Fruit fly (Drosophila melanogaster) whole organism, embryonic: ENCODE measurements around the gene CG18258.

ENCODE experiments used
- Asciz ChIP-seq: fragments of 200-800 bp; sonication (Bioruptor generic); optimal IDR thresholded peaks from 2 replicates; lab custom pipeline; 2017; ENCODE audit warnings: missing biosample characterization, mild to moderate bottlenecking, missing genetic modification characterization, missing genetic modification reagents
- CG10462 ChIP-seq: fragments of 200-800 bp; sonication (Bioruptor generic); optimal IDR thresholded peaks from 2 replicates; lab custom pipeline; 2016; ENCODE audit warnings: missing biosample characterization, missing genetic modification characterization
- CG11723 ChIP-seq: fragments of 200-800 bp; sonication (Bioruptor generic); optimal IDR thresholded peaks from 2 replicates; lab custom pipeline; 2017; ENCODE audit warnings: missing biosample characterization, mild to moderate bottlenecking, missing genetic modification characterization
- CG12942 ChIP-seq: fragments of 200-800 bp; sonication (Bioruptor generic); optimal IDR thresholded peaks from 3 replicates; lab custom pipeline; 2016; ENCODE audit warnings: missing biosample characterization, missing genetic modification characterization
- CG13424 ChIP-seq: fragments of 200-800 bp; sonication (Bioruptor generic); optimal IDR thresholded peaks from 2 replicates; lab custom pipeline; 2019; ENCODE audit warnings: missing biosample characterization, mild to moderate bottlenecking, missing genetic modification characterization, moderate library complexity
- CG13775 ChIP-seq: fragments of 200-800 bp; sonication (Bioruptor generic); optimal IDR thresholded peaks from 3 replicates; lab custom pipeline; 2017; ENCODE audit warnings: missing biosample characterization, mild to moderate bottlenecking, missing genetic modification characterization
- CG14710 ChIP-seq: fragments of 200-800 bp; sonication (Bioruptor generic); optimal IDR thresholded peaks from 3 replicates; lab custom pipeline; 2019; ENCODE audit warnings: missing biosample characterization, mild to moderate bottlenecking, missing genetic modification characterization, moderate library complexity
- CG15269 ChIP-seq: fragments of 200-800 bp; sonication (Bioruptor generic); optimal IDR thresholded peaks from 2 replicates; lab custom pipeline; 2018; ENCODE audit warnings: missing biosample characterization, mild to moderate bottlenecking, missing genetic modification characterization, moderate library complexity
- CG1529 ChIP-seq: fragments of 200-800 bp; sonication (Bioruptor generic); optimal IDR thresholded peaks from 3 replicates; lab custom pipeline; 2018; ENCODE audit warnings: missing biosample characterization, missing genetic modification characterization
- CG1603 ChIP-seq: fragments of 200-800 bp; sonication (Bioruptor generic); optimal IDR thresholded peaks from 2 replicates; lab custom pipeline; 2019; ENCODE audit warnings: missing biosample characterization, mild to moderate bottlenecking, missing genetic modification characterization, moderate library complexity
- CG17361 ChIP-seq: fragments of 200-800 bp; sonication (Bioruptor generic); IDR thresholded peaks from 3 replicates; pipeline ENCODE4 v1.3.6; 2022; ENCODE audit warnings: missing biosample characterization, missing genetic modification characterization
- CG17802 ChIP-seq: fragments of 200-800 bp; sonication (Bioruptor generic); optimal IDR thresholded peaks from 2 replicates; lab custom pipeline; 2018; ENCODE audit warnings: missing biosample characterization, mild to moderate bottlenecking, missing genetic modification characterization, moderate library complexity
- CG18262 ChIP-seq: fragments of 200-800 bp; optimal IDR thresholded peaks from 3 replicates; lab custom pipeline; 2019; ENCODE audit warnings: missing biosample characterization, mild to moderate bottlenecking, missing genetic modification characterization, moderate library complexity
- CG18619 ChIP-seq: fragments of 200-800 bp; sonication (Bioruptor generic); optimal IDR thresholded peaks from 3 replicates; lab custom pipeline; 2017; ENCODE audit warnings: missing biosample characterization, mild to moderate bottlenecking, missing genetic modification characterization
- CG2120 ChIP-seq: fragments of 200-800 bp; sonication (Bioruptor generic); optimal IDR thresholded peaks from 3 replicates; lab custom pipeline; 2016; ENCODE audit warnings: missing biosample characterization, missing genetic modification characterization
- CG31441 ChIP-seq: fragments of 200-800 bp; sonication (Bioruptor generic); IDR thresholded peaks from 2 replicates; pipeline ENCODE4 v1.3.6; 2022; ENCODE audit warnings: missing biosample characterization, missing genetic modification characterization
- CG4282 ChIP-seq: fragments of 200-800 bp; sonication (Bioruptor generic); optimal IDR thresholded peaks from 2 replicates; lab custom pipeline; 2016; ENCODE audit warnings: missing biosample characterization, missing genetic modification characterization
- CG6689 ChIP-seq: fragments of 200-800 bp; sonication (Bioruptor generic); IDR thresholded peaks from 2 replicates; pipeline ENCODE4 v1.3.6; 2022; ENCODE audit warnings: missing biosample characterization, missing genetic modification characterization
- CG7839 ChIP-seq: fragments of 200-800 bp; sonication (Bioruptor generic); optimal IDR thresholded peaks from 3 replicates; lab custom pipeline; 2018; ENCODE audit warnings: missing biosample characterization, mild to moderate bottlenecking, missing genetic modification characterization, moderate library complexity
- CG8388 ChIP-seq: fragments of 200-800 bp; sonication (Bioruptor generic); optimal IDR thresholded peaks from 2 replicates; lab custom pipeline; 2019; ENCODE audit warnings: missing biosample characterization, mild to moderate bottlenecking, missing genetic modification characterization, moderate library complexity
- CG9437 ChIP-seq: fragments of 200-800 bp; sonication (Bioruptor generic); optimal IDR thresholded peaks from 2 replicates; lab custom pipeline; 2018; ENCODE audit warnings: missing biosample characterization, mild to moderate bottlenecking, missing genetic modification characterization
- D19A ChIP-seq: fragments of 200-800 bp; optimal IDR thresholded peaks from 3 replicates; lab custom pipeline; 2019; ENCODE audit warnings: missing biosample characterization, mild to moderate bottlenecking, missing genetic modification characterization, moderate library complexity
- Eip74EF ChIP-seq, 2 experiments: fragments of 200-800 bp in 1 of 2; fragments of >200 bp in 1 of 2; sonication (Bioruptor generic) in 1 of 2; optimal IDR thresholded peaks; 2 replicates each; lab custom pipeline; 2017 to 2019; ENCODE audit warnings: missing biosample characterization in 2 of 2, missing genetic modification characterization in 2 of 2, mild to moderate bottlenecking in 1 of 2, moderate library complexity in 1 of 2
- HLH3B ChIP-seq: fragments of 200-800 bp; sonication (Bioruptor generic); IDR thresholded peaks from 2 replicates; pipeline ENCODE4 v1.3.6; 2022; ENCODE audit warnings: missing biosample characterization, missing genetic modification characterization
- Hr51 ChIP-seq, 2 experiments: fragments of 200-800 bp; sonication (Bioruptor generic); optimal IDR thresholded peaks; 2 replicates in 1 of 2; 3 replicates in 1 of 2; lab custom pipeline; 2016 to 2018; ENCODE audit warnings: missing biosample characterization in 2 of 2, missing genetic modification characterization in 2 of 2, mild to moderate bottlenecking in 1 of 2, moderate library complexity in 1 of 2
- Oli ChIP-seq: fragments of 200-800 bp; sonication (Bioruptor generic); optimal IDR thresholded peaks from 2 replicates; lab custom pipeline; 2018; ENCODE audit warnings: missing biosample characterization, mild to moderate bottlenecking, missing genetic modification characterization, moderate library complexity
- Opbp ChIP-seq: fragments of 200-800 bp; sonication (Bioruptor generic); IDR thresholded peaks from 3 replicates; pipeline ENCODE4 v1.3.6; 2022; ENCODE audit warnings: missing biosample characterization, missing genetic modification characterization; ENCODE audit not compliant: partially characterized antibody
- Xrp1 ChIP-seq: fragments of 200-800 bp; sonication (Bioruptor generic); IDR thresholded peaks from 2 replicates; pipeline ENCODE4 v1.3.6; 2022; ENCODE audit warnings: missing biosample characterization, missing genetic modification characterization
- abd-A ChIP-seq: fragments of 200-800 bp; sonication (Bioruptor generic); optimal IDR thresholded peaks from 3 replicates; lab custom pipeline; 2019; ENCODE audit warnings: missing biosample characterization, mild to moderate bottlenecking, missing genetic modification characterization, moderate library complexity
- az2 ChIP-seq: fragments of 200-800 bp; sonication (Bioruptor generic); optimal IDR thresholded peaks from 3 replicates; lab custom pipeline; 2016; ENCODE audit warnings: missing biosample characterization, missing genetic modification characterization
- bsh ChIP-seq, 2 experiments: fragments of 200-800 bp; sonication (Bioruptor generic); optimal IDR thresholded peaks; 2 replicates each; lab custom pipeline; 2017 to 2018; ENCODE audit warnings: mild to moderate bottlenecking in 2 of 2, missing biosample characterization in 2 of 2, missing genetic modification characterization in 2 of 2, moderate library complexity in 1 of 2
- da ChIP-seq: fragments of 200-800 bp; sonication (Bioruptor generic); optimal IDR thresholded peaks from 2 replicates; lab custom pipeline; 2016; ENCODE audit warnings: missing biosample characterization, missing genetic modification characterization
- dan ChIP-seq: fragments of 200-800 bp; sonication (Bioruptor generic); IDR thresholded peaks from 2 replicates; pipeline ENCODE4 v1.3.6; 2022; ENCODE audit warnings: missing biosample characterization, missing genetic modification characterization
- danr ChIP-seq: fragments of 200-800 bp; sonication (Bioruptor generic); IDR thresholded peaks from 2 replicates; pipeline ENCODE4 v1.3.6; 2022; ENCODE audit warnings: missing biosample characterization, missing genetic modification characterization
- disco-r ChIP-seq: fragments of 200-800 bp; sonication (Bioruptor generic); optimal IDR thresholded peaks from 2 replicates; lab custom pipeline; 2016; ENCODE audit warnings: missing biosample characterization, missing genetic modification characterization
- dmrt99B ChIP-seq: fragments of 200-800 bp; sonication (Bioruptor generic); optimal IDR thresholded peaks from 2 replicates; lab custom pipeline; 2018; ENCODE audit warnings: missing biosample characterization, mild to moderate bottlenecking, missing genetic modification characterization, moderate library complexity
- gem ChIP-seq: fragments of 200-800 bp; sonication (Bioruptor generic); optimal IDR thresholded peaks from 2 replicates; lab custom pipeline; 2019; ENCODE audit warnings: missing biosample characterization, mild to moderate bottlenecking, missing genetic modification characterization, moderate library complexity
- hkb ChIP-seq, 2 experiments: fragments of 200-800 bp in 1 of 2; fragments of >200 bp in 1 of 2; sonication (Bioruptor generic) in 1 of 2; IDR thresholded peaks in 1 of 2; optimal IDR thresholded peaks in 1 of 2; 2 replicates each; pipeline versions ENCODE4 v1.3.6 to Lab custom; 2017 to 2022; ENCODE audit warnings: missing biosample characterization in 1 of 2, missing genetic modification characterization in 1 of 2
- klu ChIP-seq: fragments of 200-800 bp; sonication (Bioruptor generic); IDR thresholded peaks from 2 replicates; pipeline ENCODE4 v1.3.6; 2022; ENCODE audit warnings: missing biosample characterization, missing genetic modification characterization
- nom ChIP-seq: fragments of 200-800 bp; sonication (Bioruptor generic); optimal IDR thresholded peaks from 2 replicates; lab custom pipeline; 2017; ENCODE audit warnings: missing biosample characterization, missing genetic modification characterization, mild to moderate bottlenecking, moderate library complexity, missing genetic modification reagents
- otp ChIP-seq: fragments of 200-800 bp; sonication (Bioruptor generic); IDR thresholded peaks from 3 replicates; pipeline ENCODE4, ENCODE4 v1.3.6; 2022; ENCODE audit warnings: missing biosample characterization, missing genetic modification characterization
- pb ChIP-seq: fragments of 200-800 bp; sonication (Bioruptor generic); optimal IDR thresholded peaks from 3 replicates; lab custom pipeline; 2016; ENCODE audit warnings: missing biosample characterization, missing genetic modification characterization
- phol ChIP-seq: fragments of 200-800 bp; sonication (Bioruptor generic); optimal IDR thresholded peaks from 3 replicates; lab custom pipeline; 2018; ENCODE audit warnings: missing biosample characterization, mild to moderate bottlenecking, missing genetic modification characterization, moderate library complexity
- sens ChIP-seq: fragments of 200-800 bp; sonication (Bioruptor generic); peaks from one replicate; lab custom pipeline; 2016; ENCODE audit warnings: missing biosample characterization, missing genetic modification characterization
- stc ChIP-seq: fragments of 200-800 bp; sonication (Bioruptor generic); IDR thresholded peaks from 2 replicates; pipeline ENCODE4 v1.3.6; 2022; ENCODE audit warnings: missing biosample characterization, missing genetic modification characterization
- tgo ChIP-seq: fragments of 200-800 bp; sonication (Bioruptor generic); IDR thresholded peaks from 3 replicates; pipeline ENCODE4 v1.3.6; 2022; ENCODE audit warnings: missing biosample characterization, missing genetic modification characterization
- tx ChIP-seq: fragments of 200-800 bp; sonication (Bioruptor generic); optimal IDR thresholded peaks from 2 replicates; lab custom pipeline; 2016; ENCODE audit warnings: missing biosample characterization, missing genetic modification characterization
- wor ChIP-seq: fragments of 200-800 bp; sonication (Bioruptor generic); IDR thresholded peaks from 2 replicates; pipeline ENCODE4 v1.3.6; 2022; ENCODE audit warnings: missing biosample characterization, missing genetic modification characterization
- zen ChIP-seq: fragments of 200-800 bp; sonication (Bioruptor generic); optimal IDR thresholded peaks from 3 replicates; lab custom pipeline; 2018; ENCODE audit warnings: missing biosample characterization, mild to moderate bottlenecking, missing genetic modification characterization, moderate library complexity

Gene CG18258

dm6 chrX:17237421-17237820 is 25.3 kb downstream of the CG18258 start (continued):
- TF ChIP-seq CG18262 (tag; lab: Kevin White, UChicago) (peak; percentile 41), CG12942 (no peak), wor (0 out of 2 replicates have a peak, but pooled peaks have one; percentile 23), CG14710 (peak; percentile 14), CG8388 (GFP tag; lab: Kevin White, UChicago) (peak; percentile 44), CG11723 (GFP tag; lab: Kevin White, UChicago) (no peak), CG1603 (tag; lab: Kevin White, UChicago) (no peak), tgo (0 out of 3 replicates have a peak, but pooled peaks have one; percentile 18), CG9437 (GFP tag; lab: Kevin White, UChicago) (peak; percentile 9), Xrp1 (GFP tag; lab: Robert Waterston, UW) (peak; percentile 50), Oli (tag; lab: Kevin White, UChicago) (peak; percentile 47), klu (GFP tag; lab: Robert Waterston, UW) (no peak), CG17361 (0 out of 3 replicates have a peak, but pooled peaks have one; percentile 46), CG17802 (tag; lab: Kevin White, UChicago) (no peak), CG18619 (no peak), gem (tag; lab: Kevin White, UChicago) (peak; percentile 67), CG10462 (no peak), CG13424 (peak; percentile 20), danr (GFP tag; lab: Robert Waterston, UW) (no peak), Opbp (no peak), tx (GFP tag; lab: Kevin White, UChicago) (no peak), az2 (GFP tag; lab: Kevin White, UChicago) (peak; percentile 27), CG15269 (tag; lab: Kevin White, UChicago) (peak; percentile 18), stc (GFP tag; lab: Robert Waterston, UW) (0 out of 2 replicates have a peak, but pooled peaks have one; percentile 24), D19A (tag; lab: Kevin White, UChicago) (peak; percentile 20), Asciz (peak; percentile 13), CG4282 (GFP tag; lab: Kevin White, UChicago) (no peak), CG31441 (GFP tag; lab: Robert Waterston, UW) (peak; percentile 51), dmrt99B (tag; lab: Kevin White, UChicago) (peak; percentile 67), CG6689 (GFP tag; lab: Robert Waterston, UW) (0 out of 2 replicates have a peak, but pooled peaks have one; percentile 5), pb (GFP tag; lab: Kevin White, UChicago) (no peak), CG7839 (tag; lab: Kevin White, UChicago) (peak; percentile 38), bsh (GFP tag; optimal IDR thresholded peaks at IDR 0.05; lab: Kevin White, UChicago) (peak; percentile 22 to 38), Hr51 (GFP tag; optimal IDR thresholded peaks at IDR 0.05; lab: Kevin White, UChicago) (peak in 1 of 2 experiments; percentile 63), nom (GFP tag; lab: Kevin White, UChicago) (peak; percentile 4), otp (GFP tag; lab: Robert Waterston, UW) (no peak), CG2120 (no peak), hkb (optimal IDR thresholded peaks at IDR 0.05; lab: Kevin White, UChicago) (no peak), hkb (GFP tag; IDR thresholded peaks at IDR 0.05; lab: Robert Waterston, UW) (no peak), sens (GFP tag; lab: Kevin White, UChicago) (peak; percentile 58), phol (tag; lab: Kevin White, UChicago) (peak; percentile 52), disco-r (GFP tag; lab: Kevin White, UChicago) (no peak), Eip74EF (GFP tag; optimal IDR thresholded peaks at IDR 0.05; lab: Kevin White, UChicago) (peak in 1 of 2 experiments; percentile 21), CG1529 (GFP tag; lab: Kevin White, UChicago) (no peak), dan (no peak), abd-A (tag; lab: Kevin White, UChicago) (no peak), zen (tag; lab: Kevin White, UChicago) (peak; percentile 17), da (GFP tag; lab: Kevin White, UChicago) (no peak), HLH3B (GFP tag; lab: Robert Waterston, UW) (no peak), CG13775 (GFP tag; lab: Kevin White, UChicago) (no peak)
